Worm (Caenorhabditis elegans) whole organism, L2 larva: ENCODE measurements around the gene C33B4.4.

ENCODE experiments used
- aly-2 ChIP-seq: fragments of 150-350 bp; optimal IDR thresholded peaks from 2 replicates; lab custom pipeline; 2014; ENCODE audit warnings: missing biosample characterization, missing genetic modification characterization
- blmp-1 ChIP-seq: sonication (generic microtip); optimal IDR thresholded peaks from 2 replicates; lab custom pipeline; 2017; ENCODE audit warnings: missing genetic modification characterization, mild to moderate bottlenecking, missing compliant biosample characterization, antibody characterized with exemption, moderate library complexity; ENCODE audit not compliant: insufficient read depth
- egl-27 ChIP-seq: sonication (generic microtip); optimal IDR thresholded peaks from 3 replicates; lab custom pipeline; 2017; ENCODE audit warnings: missing biosample characterization, missing genetic modification reagents, missing genetic modification characterization
- elt-1 ChIP-seq: fragments of 150-350 bp; optimal IDR thresholded peaks from 2 replicates; lab custom pipeline; 2014; ENCODE audit warnings: missing biosample characterization, missing genetic modification characterization
- elt-3 ChIP-seq: sonication (generic microtip); optimal IDR thresholded peaks from 2 replicates; lab custom pipeline; 2017; ENCODE audit warnings: missing biosample characterization, missing genetic modification characterization
- fos-1 ChIP-seq: fragments of 150-350 bp; optimal IDR thresholded peaks from 2 replicates; lab custom pipeline; 2014; ENCODE audit warnings: missing biosample characterization, missing genetic modification characterization
- lin-39 ChIP-seq: fragments of 150-350 bp; optimal IDR thresholded peaks from 2 replicates; lab custom pipeline; 2014; ENCODE audit warnings: missing biosample characterization, missing genetic modification reagents, missing genetic modification characterization
- lsy-2 ChIP-seq, 2 experiments: fragments of 150-350 bp in 1 of 2; sonication (generic microtip) in 1 of 2; optimal IDR thresholded peaks; 2 replicates each; lab custom pipeline; 2014 to 2017; ENCODE audit warnings: missing biosample characterization in 2 of 2, missing genetic modification characterization in 2 of 2
- mdl-1 ChIP-seq, 2 experiments: fragments of 150-350 bp in 1 of 2; sonication (generic microtip) in 1 of 2; optimal IDR thresholded peaks; 2 replicates each; lab custom pipeline; 2017; ENCODE audit warnings: missing biosample characterization in 2 of 2, missing genetic modification characterization in 2 of 2
- nhr-11 ChIP-seq: fragments of 150-350 bp; optimal IDR thresholded peaks from 2 replicates; lab custom pipeline; 2014; ENCODE audit warnings: missing biosample characterization, missing genetic modification characterization
- nhr-23 ChIP-seq: fragments of 150-350 bp; optimal IDR thresholded peaks from 2 replicates; lab custom pipeline; 2014; ENCODE audit warnings: missing biosample characterization, missing genetic modification reagents, missing genetic modification characterization
- nhr-77 ChIP-seq: fragments of 150-350 bp; optimal IDR thresholded peaks from 2 replicates; lab custom pipeline; 2014; ENCODE audit warnings: missing biosample characterization, missing genetic modification characterization
- unc-39 ChIP-seq: fragments of 150-350 bp; optimal IDR thresholded peaks from 2 replicates; lab custom pipeline; 2014; ENCODE audit warnings: missing biosample characterization, missing genetic modification characterization

DNA sequence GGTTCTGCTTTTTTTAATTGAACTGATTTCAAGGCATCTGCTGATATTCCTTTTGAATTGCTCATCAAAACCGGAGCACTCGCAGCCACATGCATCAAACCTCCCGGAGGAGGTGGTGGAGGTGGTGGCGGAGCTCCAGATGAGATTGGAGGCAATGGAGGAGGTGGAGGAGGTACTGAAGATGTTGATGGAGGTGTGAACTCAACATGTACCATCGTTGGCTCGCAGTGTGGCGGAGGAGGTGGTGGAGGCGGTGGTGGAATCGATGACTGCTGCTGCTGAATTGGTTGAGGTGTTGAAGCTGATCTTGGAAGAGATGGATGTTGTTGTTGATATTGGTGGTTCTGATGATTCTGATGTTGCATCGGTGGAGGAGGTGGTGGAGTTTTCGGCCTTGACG lies 3.7 kb upstream of the C33B4.4 start:
- TF ChIP-seq nhr-23 (tag; lab: Kevin White, UChicago) (no peak), egl-27 (no peak), nhr-11 (no peak), mdl-1 (tag; optimal IDR thresholded peaks at IDR 0.05; lab: Kevin White, UChicago) (no peak), aly-2 (no peak), lsy-2 (tag; optimal IDR thresholded peaks at IDR 0.05; lab: Kevin White, UChicago) (no peak), unc-39 (no peak), fos-1 (no peak), elt-1 (tag; lab: Kevin White, UChicago) (no peak), elt-3 (tag; lab: Kevin White, UChicago) (no peak), blmp-1 (no peak), nhr-77 (no peak), lin-39 (tag; lab: Kevin White, UChicago) (no peak)
